Worm (Caenorhabditis elegans) whole organism, mixed stage, embryonic: ENCODE results near the gene C18G1.8.

Experiments
- ces-1 ChIP-seq: fragments of 150-350 bp; optimal IDR thresholded peaks from 2 replicates; lab custom pipeline; 2014; ENCODE audit warnings: missing biosample characterization, missing genetic modification reagents, missing genetic modification characterization
- elt-1 ChIP-seq: sonication (generic microtip); optimal IDR thresholded peaks from 2 replicates; lab custom pipeline; 2017; ENCODE audit warnings: missing genetic modification characterization, mild to moderate bottlenecking, missing compliant biosample characterization, antibody characterized with exemption, moderate library complexity, borderline replicate concordance; ENCODE audit not compliant: insufficient read depth

DNA sequence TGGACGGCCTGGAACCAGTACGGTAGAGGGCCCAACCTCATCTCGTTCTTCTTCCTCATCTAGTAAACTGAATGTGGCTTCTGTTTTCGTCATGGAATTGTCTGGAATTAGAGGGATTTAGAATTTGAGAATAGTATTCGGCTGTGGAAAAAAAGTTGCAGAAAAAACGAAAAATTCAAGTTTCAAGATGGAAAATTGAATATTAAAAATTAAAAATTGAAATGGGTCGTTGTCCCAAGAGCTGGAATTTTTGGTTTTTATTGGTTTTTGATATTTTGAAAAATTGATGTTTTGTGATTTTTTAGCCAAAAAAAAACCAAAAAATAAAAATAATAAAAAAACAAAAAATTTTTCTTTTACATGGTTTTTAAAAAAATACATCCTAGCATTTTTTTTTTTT, 39.4 kb upstream of the C18G1.8 start, which contains the start of gene R02F11.3:
- TF ChIP-seq elt-1 (tag; lab: Kevin White, UChicago) = no peak
- no peak for TF ChIP-seq ces-1 (GFP tag; lab: Kevin White, UChicago)
